Fruit fly (Drosophila melanogaster) Kc167 (cell line): ENCODE results near the gene B-H2.

Experiments
- Myc ChIP-seq: fragments of >200 bp; optimal IDR thresholded peaks from 2 replicates; lab custom pipeline; 2017; ENCODE audit warnings: missing external identifiers
- Sin3A ChIP-seq: fragments of >200 bp; optimal IDR thresholded peaks from 2 replicates; lab custom pipeline; 2018; ENCODE audit warnings: missing external identifiers
- h ChIP-seq: fragments of >200 bp; optimal IDR thresholded peaks from 3 replicates; lab custom pipeline; 2018; ENCODE audit warnings: missing external identifiers
- insv ChIP-seq: fragments of >200 bp; optimal IDR thresholded peaks from 3 replicates; lab custom pipeline; 2018; ENCODE audit warnings: missing external identifiers
- psq ChIP-seq: fragments of >200 bp; optimal IDR thresholded peaks from 2 replicates; lab custom pipeline; 2017; ENCODE audit warnings: missing external identifiers
- ttk ChIP-seq: sonication (Bioruptor generic); optimal IDR thresholded peaks from 2 replicates; lab custom pipeline; 2017; ENCODE audit warnings: missing external identifiers

DNA sequence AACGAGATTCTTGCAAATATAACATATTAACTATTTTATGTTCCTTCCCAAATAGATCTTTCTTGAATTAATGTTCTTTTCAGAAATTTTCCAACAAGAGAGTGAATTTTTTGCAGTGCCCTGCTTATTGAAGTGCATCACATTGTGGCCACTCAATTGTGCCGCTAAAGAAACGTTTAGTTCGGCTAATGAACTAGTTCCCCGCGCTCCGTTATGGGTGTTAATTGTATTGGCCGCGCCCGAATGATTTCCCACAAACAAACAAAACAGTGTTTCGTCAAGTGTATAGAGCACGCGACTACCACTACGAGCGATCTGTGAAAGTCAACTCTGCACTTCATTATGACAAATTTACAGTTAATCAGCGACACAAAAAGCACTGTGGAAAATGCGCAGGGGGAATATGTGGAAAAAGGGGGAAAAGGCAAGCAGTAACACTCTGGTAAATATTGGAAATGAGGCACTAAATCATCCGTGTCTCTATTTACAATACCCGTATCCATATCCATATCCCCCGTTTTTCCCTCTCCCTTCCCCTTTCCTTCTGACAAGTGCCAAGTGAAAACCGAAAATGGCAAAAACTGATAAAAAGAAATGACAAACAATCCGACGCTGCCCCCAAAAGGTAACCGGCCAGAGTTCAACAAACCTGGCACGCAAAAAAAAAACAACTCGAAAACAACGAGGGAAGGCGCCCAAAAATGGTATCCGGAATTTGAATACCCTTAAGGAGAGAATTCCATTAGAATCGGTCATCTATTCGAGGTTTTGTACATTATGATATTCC lies 17.9 kb upstream of the B-H2 start:
- TF ChIP-seq Myc (no peak), psq (no peak), insv (no peak), h (lab: Kevin White, UChicago) (no peak), Sin3A (no peak), ttk (lab: Kevin White, UChicago) (no peak)
